Worm (Caenorhabditis elegans) whole organism, L3 larva: ENCODE results near the gene nas-33.

Source experiments
- ama-1 ChIP-seq: fragments of 150-350 bp; optimal IDR thresholded peaks from 2 replicates; lab custom pipeline; 2018
- ceh-82 ChIP-seq: fragments of 150-350 bp; optimal IDR thresholded peaks from 2 replicates; lab custom pipeline; 2014; ENCODE audit warnings: missing biosample characterization, missing genetic modification characterization
- lsy-12 ChIP-seq: sonication (generic microtip); optimal IDR thresholded peaks from 2 replicates; lab custom pipeline; 2016; ENCODE audit warnings: mild to moderate bottlenecking, missing genetic modification characterization, missing compliant biosample characterization
- mdl-1 ChIP-seq: fragments of 150-350 bp; optimal IDR thresholded peaks from 2 replicates; lab custom pipeline; 2014; ENCODE audit warnings: missing biosample characterization, missing genetic modification characterization
- nhr-12 ChIP-seq: fragments of 150-350 bp; optimal IDR thresholded peaks from 2 replicates; lab custom pipeline; 2014; ENCODE audit warnings: missing biosample characterization, missing genetic modification characterization
- nhr-28 ChIP-seq: fragments of 150-350 bp; optimal IDR thresholded peaks from 2 replicates; lab custom pipeline; 2014; ENCODE audit warnings: missing biosample characterization, missing genetic modification characterization
- nhr-76 ChIP-seq: fragments of 150-350 bp; sonication (generic microtip); optimal IDR thresholded peaks from 5 replicates; lab custom pipeline; 2014; ENCODE audit warnings: missing biosample characterization, missing genetic modification characterization
- nhr-77 ChIP-seq: fragments of 150-350 bp; optimal IDR thresholded peaks from 2 replicates; lab custom pipeline; 2014; ENCODE audit warnings: missing biosample characterization, missing genetic modification characterization
- pqm-1 ChIP-seq: fragments of 150-350 bp; optimal IDR thresholded peaks from 2 replicates; lab custom pipeline; 2017; ENCODE audit warnings: missing biosample characterization, missing genetic modification characterization, inconsistent platforms
- sea-2 ChIP-seq: fragments of 150-350 bp; sonication (generic microtip); optimal IDR thresholded peaks from 4 replicates; lab custom pipeline; 2014; ENCODE audit warnings: missing biosample characterization, missing genetic modification reagents, missing genetic modification characterization
- skn-1 ChIP-seq: fragments of 150-350 bp; optimal IDR thresholded peaks from 2 replicates; lab custom pipeline; 2014; ENCODE audit warnings: missing biosample characterization, missing genetic modification characterization
- snpc-4 ChIP-seq: fragments of 150-350 bp; optimal IDR thresholded peaks from 2 replicates; lab custom pipeline; 2014; ENCODE audit warnings: missing biosample characterization, missing genetic modification characterization
- tbx-2 ChIP-seq: sonication (generic microtip); optimal IDR thresholded peaks from 2 replicates; lab custom pipeline; 2016; ENCODE audit warnings: mild to moderate bottlenecking, missing genetic modification characterization, missing compliant biosample characterization
- unc-39 ChIP-seq: sonication (generic microtip); optimal IDR thresholded peaks from 4 replicates; lab custom pipeline; 2017; ENCODE audit warnings: missing biosample characterization, missing genetic modification characterization

DNA sequence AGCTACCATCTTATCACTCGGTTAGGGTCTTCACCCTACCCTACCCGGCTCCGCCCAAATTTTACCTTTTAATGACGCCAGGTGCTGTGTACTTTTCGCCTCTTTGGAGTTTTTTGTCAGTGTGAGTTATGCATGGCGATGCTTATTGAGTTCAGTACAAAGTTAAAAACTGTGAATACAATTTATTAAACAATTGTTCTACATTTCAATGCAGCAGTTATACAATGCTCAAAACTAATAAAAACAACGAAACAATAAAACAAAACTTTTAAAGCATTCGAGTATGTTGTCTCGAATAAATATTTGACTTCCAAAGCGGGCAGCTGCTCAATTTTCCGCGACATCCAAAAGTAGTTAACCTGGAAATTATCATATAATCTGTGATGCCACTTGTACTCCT is 24.5 kb downstream of the nas-33 start, which contains the start of gene ctsa-2:
- TF ChIP-seq mdl-1 (tag; lab: Kevin White, UChicago) (no peak), sea-2 (GFP tag; lab: Kevin White, UChicago) (no peak), tbx-2 (no peak), ceh-82 (tag; lab: Kevin White, UChicago) (no peak), skn-1 (tag; lab: Kevin White, UChicago) (no peak), unc-39 (no peak), lsy-12 (tag; lab: Kevin White, UChicago) (no peak), nhr-77 (tag; lab: Kevin White, UChicago) (no peak), pqm-1 (no peak), nhr-76 (tag; lab: Kevin White, UChicago) (no peak), nhr-12 (tag; lab: Kevin White, UChicago) (no peak), ama-1 (no peak), snpc-4 (tag; lab: Kevin White, UChicago) (no peak), nhr-28 (tag; lab: Kevin White, UChicago) (no peak)
